Worm (Caenorhabditis elegans) whole organism, mixed stage, embryonic: ENCODE data around the gene mboa-6.

ENCODE experiments used
- M03D4.4 ChIP-seq: sonication (generic microtip); optimal IDR thresholded peaks from 2 replicates; lab custom pipeline; 2017; ENCODE audit warnings: mild to moderate bottlenecking, missing genetic modification characterization, missing compliant biosample characterization
- bed-3 ChIP-seq: fragments of 200-800 bp; sonication (Bioruptor generic); optimal IDR thresholded peaks from 3 replicates; lab custom pipeline; 2018; ENCODE audit warnings: mild to moderate bottlenecking, missing genetic modification characterization, moderate library complexity, missing compliant biosample characterization
- ceh-39 ChIP-seq: fragments of 150-350 bp; optimal IDR thresholded peaks from 2 replicates; lab custom pipeline; 2014; ENCODE audit warnings: missing biosample characterization, missing genetic modification characterization
- ceh-83 ChIP-seq: fragments of 200-800 bp; sonication (Bioruptor generic); optimal IDR thresholded peaks from 2 replicates; lab custom pipeline; 2018; ENCODE audit warnings: mild to moderate bottlenecking, missing genetic modification characterization, missing compliant biosample characterization
- ces-1 ChIP-seq: fragments of 150-350 bp; optimal IDR thresholded peaks from 2 replicates; lab custom pipeline; 2014; ENCODE audit warnings: missing biosample characterization, missing genetic modification reagents, missing genetic modification characterization
- cnd-1 ChIP-seq: fragments of 200-800 bp; sonication (Bioruptor generic); optimal IDR thresholded peaks from 2 replicates; lab custom pipeline; 2018; ENCODE audit warnings: mild to moderate bottlenecking, missing genetic modification characterization, missing compliant biosample characterization
- drap-1 ChIP-seq: fragments of 200-800 bp; sonication (Bioruptor generic); optimal IDR thresholded peaks from 3 replicates; lab custom pipeline; 2018; ENCODE audit warnings: mild to moderate bottlenecking, missing genetic modification characterization, missing compliant biosample characterization
- elt-1 ChIP-seq: sonication (generic microtip); optimal IDR thresholded peaks from 2 replicates; lab custom pipeline; 2017; ENCODE audit warnings: missing genetic modification characterization, mild to moderate bottlenecking, missing compliant biosample characterization, antibody characterized with exemption, moderate library complexity, borderline replicate concordance; ENCODE audit not compliant: insufficient read depth
- elt-3 ChIP-seq: fragments of 150-350 bp; optimal IDR thresholded peaks from 2 replicates; lab custom pipeline; 2014; ENCODE audit warnings: missing biosample characterization, missing genetic modification characterization
- flh-1 ChIP-seq: fragments of 200-800 bp; sonication (Bioruptor generic); optimal IDR thresholded peaks from 2 replicates; lab custom pipeline; 2018; ENCODE audit warnings: mild to moderate bottlenecking, missing genetic modification characterization, moderate library complexity, missing compliant biosample characterization
- ham-2 ChIP-seq: fragments of 200-800 bp; sonication (Bioruptor generic); optimal IDR thresholded peaks from 2 replicates; lab custom pipeline; 2018; ENCODE audit warnings: mild to moderate bottlenecking, missing genetic modification characterization, missing compliant biosample characterization
- lin-13 ChIP-seq: fragments of 150-350 bp; optimal IDR thresholded peaks from 2 replicates; lab custom pipeline; 2014; ENCODE audit warnings: missing biosample characterization, missing genetic modification characterization
- lin-32 ChIP-seq: fragments of 200-800 bp; sonication (Bioruptor generic); optimal IDR thresholded peaks from 2 replicates; lab custom pipeline; 2018; ENCODE audit warnings: mild to moderate bottlenecking, missing genetic modification characterization, missing compliant biosample characterization
- lsy-2 ChIP-seq: fragments of 150-350 bp; optimal IDR thresholded peaks from 2 replicates; lab custom pipeline; 2014; ENCODE audit warnings: missing biosample characterization, missing genetic modification characterization
- mab-5 ChIP-seq: fragments of 150-350 bp; optimal IDR thresholded peaks from 2 replicates; lab custom pipeline; 2014; ENCODE audit warnings: missing biosample characterization, missing genetic modification characterization
- nhr-12 ChIP-seq: fragments of 150-350 bp; optimal IDR thresholded peaks from 2 replicates; lab custom pipeline; 2014; ENCODE audit warnings: missing biosample characterization, missing genetic modification characterization
- nhr-2 ChIP-seq: fragments of 150-350 bp; optimal IDR thresholded peaks from 2 replicates; lab custom pipeline; 2014; ENCODE audit warnings: missing biosample characterization, missing genetic modification characterization
- nhr-237 ChIP-seq: fragments of 150-350 bp; optimal IDR thresholded peaks from 2 replicates; lab custom pipeline; 2014; ENCODE audit warnings: missing biosample characterization, missing genetic modification characterization
- nhr-28 ChIP-seq: fragments of 150-350 bp; optimal IDR thresholded peaks from 2 replicates; lab custom pipeline; 2014; ENCODE audit warnings: missing biosample characterization, missing genetic modification characterization
- pha-4 ChIP-seq: fragments of 150-350 bp; optimal IDR thresholded peaks from 2 replicates; lab custom pipeline; 2018; ENCODE audit warnings: missing biosample characterization, missing genetic modification reagents, missing genetic modification characterization
- sem-2 ChIP-seq: fragments of 200-800 bp; sonication (Bioruptor generic); optimal IDR thresholded peaks from 2 replicates; lab custom pipeline; 2018; ENCODE audit warnings: mild to moderate bottlenecking, missing genetic modification characterization, missing compliant biosample characterization
- sptf-1 ChIP-seq: sonication (generic microtip); optimal IDR thresholded peaks from 2 replicates; lab custom pipeline; 2017; ENCODE audit warnings: mild to moderate bottlenecking, missing genetic modification characterization, moderate library complexity, missing compliant biosample characterization
- tbx-8 ChIP-seq: fragments of 200-800 bp; sonication (Bioruptor generic); optimal IDR thresholded peaks from 2 replicates; lab custom pipeline; 2018; ENCODE audit warnings: mild to moderate bottlenecking, missing genetic modification characterization, moderate library complexity, missing compliant biosample characterization
- unc-62 ChIP-seq: fragments of 150-350 bp; optimal IDR thresholded peaks from 2 replicates; lab custom pipeline; 2014; ENCODE audit warnings: missing biosample characterization, missing genetic modification reagents, missing genetic modification characterization

The mboa-6 gene

DNA sequence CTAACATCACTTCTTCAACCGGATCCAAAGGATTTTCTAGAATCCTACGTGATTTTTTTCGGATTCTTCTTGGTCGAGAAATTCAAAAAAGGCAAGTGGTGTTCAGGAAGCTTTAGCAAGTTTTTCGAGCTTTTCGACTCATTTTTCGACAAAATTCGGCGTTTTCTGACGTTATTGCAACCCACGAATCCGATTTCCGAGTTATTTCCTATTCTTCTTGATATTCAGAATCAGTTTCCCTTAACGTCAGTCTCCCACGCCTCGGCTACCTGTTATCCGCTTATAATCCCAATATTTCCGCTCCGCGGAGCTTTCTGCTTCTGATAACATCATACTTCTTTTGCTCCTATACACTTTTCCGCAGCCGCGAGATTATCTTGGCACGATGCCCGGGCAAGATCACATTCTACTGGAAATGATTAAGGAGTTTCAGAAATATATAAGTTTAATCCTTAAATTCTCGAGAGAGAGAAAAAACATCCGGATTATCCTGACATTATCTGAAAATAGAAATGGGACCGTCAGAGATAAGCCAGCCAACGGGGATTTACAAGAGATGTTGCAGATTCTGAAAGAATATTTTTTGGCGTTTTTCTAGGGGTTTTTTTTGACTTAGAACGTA is 43.3 kb downstream of the mboa-6 start:
- TF ChIP-seq tbx-8 (GFP tag; lab: Kevin White, UChicago) (no peak), elt-1 (tag; lab: Kevin White, UChicago) (no peak), bed-3 (GFP tag; lab: Kevin White, UChicago) (no peak), lin-13 (tag; lab: Kevin White, UChicago) (no peak), nhr-28 (tag; lab: Kevin White, UChicago) (no peak), drap-1 (GFP tag; lab: Kevin White, UChicago) (no peak), mab-5 (tag; lab: Kevin White, UChicago) (no peak), flh-1 (no peak), nhr-2 (tag; lab: Kevin White, UChicago) (no peak), sem-2 (GFP tag; lab: Kevin White, UChicago) (no peak), ceh-83 (GFP tag; lab: Kevin White, UChicago) (no peak), lin-32 (no peak), ham-2 (GFP tag; lab: Kevin White, UChicago) (no peak), unc-62 (GFP tag; lab: Kevin White, UChicago) (no peak), nhr-12 (tag; lab: Kevin White, UChicago) (no peak)

DNA sequence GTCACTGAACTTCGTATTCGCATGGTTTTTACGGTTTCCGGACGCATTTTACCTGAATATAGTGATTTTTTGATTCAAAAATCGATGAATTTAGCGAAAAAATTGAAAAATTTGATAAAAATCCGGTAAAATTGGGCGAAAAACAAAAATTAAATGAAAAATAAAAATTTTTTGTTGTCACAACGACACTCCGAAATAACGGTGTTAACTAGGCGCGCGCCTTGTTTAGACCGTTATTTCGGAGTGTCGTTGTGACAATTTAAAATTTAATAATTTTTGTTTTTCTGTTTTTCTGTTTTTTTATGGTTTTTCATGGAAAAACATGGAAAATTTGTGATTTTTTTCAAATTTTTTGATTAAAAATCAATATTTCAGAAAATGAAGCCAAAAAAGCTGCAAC is 56.2 kb downstream of the mboa-6 start, which contains the start of the genes B0524.6 and pqn-41:
Gene B0524.6, minus strand, starts transcription at position 52 of the 400 bp plus-strand sequence.
Gene pqn-41, plus strand, starts transcription at position 370 of the 400 bp plus-strand sequence.
- TF ChIP-seq ces-1 (GFP tag; lab: Kevin White, UChicago) (peak; percentile 93), lsy-2 (tag; lab: Kevin White, UChicago) (peak; percentile 79), pha-4 (tag; lab: Kevin White, UChicago) (peak; percentile 30), nhr-237 (tag; lab: Kevin White, UChicago) (peak; percentile 39), M03D4.4 (tag; lab: Kevin White, UChicago) (no peak), ceh-39 (no peak), mab-5 (tag; lab: Kevin White, UChicago) (peak; percentile 6), elt-3 (tag; lab: Kevin White, UChicago) (no peak), lin-13 (tag; lab: Kevin White, UChicago) (peak; percentile 60)
- TF ChIP-seq, all 35 proteins: peak for 6

DNA sequence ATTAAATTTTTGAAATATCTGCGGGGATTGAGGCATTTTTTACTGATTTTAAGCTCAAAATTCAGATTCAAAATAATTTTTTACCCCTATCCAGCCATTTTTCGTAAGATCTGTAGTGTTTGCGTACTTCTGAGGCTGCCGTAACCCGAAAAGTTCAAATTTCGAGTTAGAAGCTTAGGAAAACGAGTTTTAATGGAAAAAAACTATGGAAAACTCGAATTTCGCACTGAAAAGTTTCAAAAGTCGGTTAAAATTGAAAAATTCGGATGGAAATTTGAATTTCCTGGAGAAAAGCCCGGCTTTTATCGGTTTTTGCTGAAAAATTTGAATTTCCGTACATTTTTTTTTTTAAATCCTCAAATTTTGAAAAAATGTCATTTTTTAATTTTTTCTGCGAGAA is 57.8 kb downstream of the mboa-6 start:
- TF ChIP-seq M03D4.4 (tag; lab: Kevin White, UChicago), result no peak
- TF ChIP-seq ces-1 (GFP tag; lab: Kevin White, UChicago), result no peak
- TF ChIP-seq nhr-28 (tag; lab: Kevin White, UChicago), result no peak
- TF ChIP-seq cnd-1 (tag; lab: Kevin White, UChicago), result no peak
- TF ChIP-seq ceh-83 (GFP tag; lab: Kevin White, UChicago), result no peak
- no peak for TF ChIP-seq sptf-1
- no peak for TF ChIP-seq elt-1 (tag; lab: Kevin White, UChicago)
- no peak for TF ChIP-seq mab-5 (tag; lab: Kevin White, UChicago)
- no peak for TF ChIP-seq nhr-12 (tag; lab: Kevin White, UChicago)
- TF ChIP-seq lin-13 (tag; lab: Kevin White, UChicago), result no peak
